Fruit fly (Drosophila melanogaster): ENCODE measurements around the gene RpL7.

- TF ChIP-seq salr (GFP tag; optimal IDR thresholded peaks at IDR 0.05) (no peak), CG6854 (GFP tag; optimal IDR thresholded peaks at IDR 0.05) (no peak), CG9139 (GFP tag; optimal IDR thresholded peaks at IDR 0.05) (no peak), Eip75B (GFP tag; optimal IDR thresholded peaks at IDR 0.05) (no peak), esn (GFP tag; optimal IDR thresholded peaks at IDR 0.05) (no peak), fd59A (GFP tag; optimal IDR thresholded peaks at IDR 0.05) (no peak), CG10631 (GFP tag; optimal IDR thresholded peaks at IDR 0.05) (no peak), Eip78C (GFP tag) (no peak), Ets96B (tag; optimal IDR thresholded peaks at IDR 0.05) (no peak)
Measured at dm6 chr2L:10201743-10202142, 939 bp downstream of the RpL7 start.
